Worm (Caenorhabditis elegans): ENCODE measurements around the gene lim-4.

DNA sequence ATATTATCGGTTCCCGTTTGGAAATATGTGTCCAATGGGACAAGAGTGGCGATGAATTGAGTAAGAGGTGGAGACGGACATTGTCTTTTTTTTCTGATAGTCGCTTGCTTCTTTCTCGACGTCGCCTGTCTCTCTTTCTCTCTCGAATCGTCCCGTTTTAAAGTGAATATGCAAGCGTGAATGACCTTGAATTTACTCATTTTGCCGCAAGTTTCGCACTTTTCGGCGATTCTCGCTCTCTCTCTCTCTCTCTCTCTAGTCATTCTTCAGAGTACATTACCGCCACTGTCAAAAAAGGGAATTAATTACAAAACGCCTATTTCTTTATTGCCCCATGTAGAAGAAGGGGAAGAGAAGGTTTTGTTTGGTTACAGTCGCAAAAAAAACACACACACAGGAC lies 5.6 kb downstream of the lim-4 start:
- TF ChIP-seq dmd-9 (GFP tag; IDR thresholded peaks at IDR 0.05) = no peak
- TF ChIP-seq snpc-1.2 (GFP tag; IDR thresholded peaks at IDR 0.05) = no peak
- no peak for TF ChIP-seq nhr-76 (tag; optimal IDR thresholded peaks at IDR 0.05)
- TF ChIP-seq egl-27 (tag; optimal IDR thresholded peaks at IDR 0.05) = no peak
- no peak for TF ChIP-seq nhr-237 (tag; optimal IDR thresholded peaks at IDR 0.05)
- no peak for TF ChIP-seq set-16 (GFP tag; IDR thresholded peaks at IDR 0.05)
- TF ChIP-seq ama-1 (optimal IDR thresholded peaks at IDR 0.05) = no peak
- TF ChIP-seq hif-1 (tag; optimal IDR thresholded peaks at IDR 0.05) = no peak
- no peak for TF ChIP-seq lin-15B (tag; optimal IDR thresholded peaks at IDR 0.05)
- no peak for TF ChIP-seq snpc-4 (tag; optimal IDR thresholded peaks at IDR 0.05)
- no peak for TF ChIP-seq hlh-30 (tag; optimal IDR thresholded peaks at IDR 0.05; ENCODE audit: insufficient read depth)
- TF ChIP-seq gei-8 (GFP tag; optimal IDR thresholded peaks at IDR 0.05) = no peak
